Fruit fly (Drosophila melanogaster): Measurements from ENCODE around the gene CG13310.
A peak's percentile ranks its signal among the peaks of the same experiment; 100 is the strongest.

- TF ChIP-seq usp (GFP tag; optimal IDR thresholded peaks at IDR 0.05), result no peak
- peak; percentile 97 for TF ChIP-seq rgr (GFP tag; optimal IDR thresholded peaks at IDR 0.05)
- TF ChIP-seq N (GFP tag; optimal IDR thresholded peaks at IDR 0.05), result no peak
- peak; percentile 98 for TF ChIP-seq fru (GFP tag; optimal IDR thresholded peaks at IDR 0.05)
Measured at dm6 chr3L:8765969-8766538, 34.3 kb downstream of the CG13310 start.
